Fruit fly (Drosophila melanogaster) whole organism, embryonic: Measurements from ENCODE around the gene CG10317.

Experiments used
- Ada2b ChIP-seq: fragments of 200-800 bp; sonication (Bioruptor generic); IDR thresholded peaks from 2 replicates; pipeline ENCODE4 v1.3.6; 2022; ENCODE audit warnings: missing biosample characterization, missing genetic modification characterization
- B-H2 ChIP-seq: fragments of 200-800 bp; sonication (Bioruptor generic); optimal IDR thresholded peaks from 2 replicates; lab custom pipeline; 2018; ENCODE audit warnings: missing biosample characterization, mild to moderate bottlenecking, missing genetic modification characterization
- Bdp1 ChIP-seq: fragments of 200-800 bp; sonication (Bioruptor generic); optimal IDR thresholded peaks from 3 replicates; lab custom pipeline; 2016; ENCODE audit warnings: missing biosample characterization, missing genetic modification characterization
- CG11723 ChIP-seq: fragments of 200-800 bp; sonication (Bioruptor generic); optimal IDR thresholded peaks from 2 replicates; lab custom pipeline; 2017; ENCODE audit warnings: missing biosample characterization, mild to moderate bottlenecking, missing genetic modification characterization
- CG12299 ChIP-seq: fragments of 200-800 bp; sonication (Bioruptor generic); optimal IDR thresholded peaks from 2 replicates; lab custom pipeline; 2018; ENCODE audit warnings: missing biosample characterization, mild to moderate bottlenecking, missing genetic modification characterization
- CG14050 ChIP-seq: fragments of 200-800 bp; sonication (Bioruptor generic); IDR thresholded peaks from 3 replicates; pipeline ENCODE4 v1.3.6; 2022; ENCODE audit warnings: missing biosample characterization, missing genetic modification characterization
- CG14965 ChIP-seq: fragments of 200-800 bp; sonication (Bioruptor generic); optimal IDR thresholded peaks from 2 replicates; lab custom pipeline; 2016; ENCODE audit warnings: missing biosample characterization, missing genetic modification characterization, borderline replicate concordance
- CG17568 ChIP-seq: fragments of 200-800 bp; sonication (Bioruptor generic); optimal IDR thresholded peaks from 2 replicates; lab custom pipeline; 2018; ENCODE audit warnings: missing biosample characterization, mild to moderate bottlenecking, missing genetic modification characterization, moderate library complexity
- CG18011 ChIP-seq: fragments of 200-800 bp; sonication (Bioruptor generic); optimal IDR thresholded peaks from 2 replicates; lab custom pipeline; 2017; ENCODE audit warnings: missing biosample characterization, missing genetic modification characterization, mild to moderate bottlenecking, moderate library complexity, missing genotype
- CG3281 ChIP-seq: fragments of 200-800 bp; sonication (Bioruptor generic); optimal IDR thresholded peaks from 3 replicates; lab custom pipeline; 2017; ENCODE audit warnings: missing biosample characterization, mild to moderate bottlenecking, missing genetic modification characterization
- CG33557 ChIP-seq: fragments of 200-800 bp; sonication (Bioruptor generic); optimal IDR thresholded peaks from 2 replicates; lab custom pipeline; 2019; ENCODE audit warnings: missing biosample characterization, mild to moderate bottlenecking, missing genetic modification characterization, moderate library complexity
- CG4282 ChIP-seq: fragments of 200-800 bp; sonication (Bioruptor generic); optimal IDR thresholded peaks from 2 replicates; lab custom pipeline; 2016; ENCODE audit warnings: missing biosample characterization, missing genetic modification characterization
- CG4730 ChIP-seq: fragments of 200-800 bp; sonication (Bioruptor generic); IDR thresholded peaks from 2 replicates; pipeline ENCODE4 v1.3.6; 2022; ENCODE audit warnings: missing biosample characterization, missing genetic modification characterization
- CG4854 ChIP-seq: fragments of 200-800 bp; sonication (Bioruptor generic); optimal IDR thresholded peaks from 2 replicates; lab custom pipeline; 2016; ENCODE audit warnings: missing biosample characterization, missing genetic modification characterization, inconsistent platforms
- CG6175 ChIP-seq: fragments of 200-800 bp; sonication (Bioruptor generic); IDR thresholded peaks from 3 replicates; pipeline ENCODE4 v1.3.6; 2022; ENCODE audit warnings: missing biosample characterization, missing genetic modification characterization
- CG7745 ChIP-seq: fragments of 200-800 bp; sonication (Bioruptor generic); optimal IDR thresholded peaks from 2 replicates; lab custom pipeline; 2018; ENCODE audit warnings: missing biosample characterization, mild to moderate bottlenecking, missing genetic modification characterization, moderate library complexity
- CG8924 ChIP-seq: fragments of 200-800 bp; optimal IDR thresholded peaks from 3 replicates; lab custom pipeline; 2019; ENCODE audit warnings: missing biosample characterization, mild to moderate bottlenecking, missing genetic modification characterization, moderate library complexity
- CrebB ChIP-seq: fragments of 200-800 bp; sonication (Bioruptor generic); optimal IDR thresholded peaks from 3 replicates; lab custom pipeline; 2018; ENCODE audit warnings: missing biosample characterization, mild to moderate bottlenecking, missing genetic modification characterization
- Deaf1 ChIP-seq: fragments of 200-800 bp; optimal IDR thresholded peaks from 3 replicates; lab custom pipeline; 2019; ENCODE audit warnings: missing biosample characterization, mild to moderate bottlenecking, missing genetic modification characterization, moderate library complexity
- Doc3 ChIP-seq: fragments of 200-800 bp; sonication (Bioruptor generic); IDR thresholded peaks from 3 replicates; pipeline ENCODE4 v1.3.6; 2022; ENCODE audit warnings: missing biosample characterization, missing genetic modification characterization; ENCODE audit not compliant: partially characterized antibody
- E2f1 ChIP-seq: fragments of 200-800 bp; sonication (Bioruptor generic); IDR thresholded peaks from 2 replicates; pipeline ENCODE4 v1.3.6; 2022; ENCODE audit warnings: missing biosample characterization, missing genetic modification characterization
- H15 ChIP-seq: fragments of 200-800 bp; sonication (Bioruptor generic); IDR thresholded peaks from 3 replicates; pipeline ENCODE4 v1.3.6; 2022; ENCODE audit warnings: missing biosample characterization, missing genetic modification characterization
- HmgD ChIP-seq: fragments of 200-800 bp; sonication (Bioruptor generic); optimal IDR thresholded peaks from 3 replicates; lab custom pipeline; 2016; ENCODE audit warnings: missing biosample characterization, missing genetic modification characterization
- Lim3 ChIP-seq: fragments of 200-800 bp; sonication (Bioruptor generic); IDR thresholded peaks from 2 replicates; pipeline ENCODE4 v1.3.6; 2022; ENCODE audit warnings: missing biosample characterization, missing genetic modification characterization
- NfI ChIP-seq: fragments of 200-800 bp; sonication (Bioruptor generic); optimal IDR thresholded peaks from 3 replicates; lab custom pipeline; 2018; ENCODE audit warnings: missing biosample characterization, mild to moderate bottlenecking, missing genetic modification characterization, moderate library complexity
- Scr ChIP-seq: fragments of 200-800 bp; sonication (Bioruptor generic); IDR thresholded peaks from 2 replicates; pipeline ENCODE4 v1.3.6; 2022; ENCODE audit warnings: missing biosample characterization, missing genetic modification characterization; ENCODE audit not compliant: partially characterized antibody
- Ssrp ChIP-seq: fragments of 200-800 bp; sonication (Bioruptor generic); optimal IDR thresholded peaks from 2 replicates; lab custom pipeline; 2018; ENCODE audit warnings: missing biosample characterization, mild to moderate bottlenecking, missing genetic modification characterization, moderate library complexity
- TFAM ChIP-seq: fragments of 200-800 bp; sonication (Bioruptor generic); optimal IDR thresholded peaks from 2 replicates; lab custom pipeline; 2017; ENCODE audit warnings: missing biosample characterization, missing genetic modification characterization, inconsistent platforms
- chn ChIP-seq: fragments of 200-800 bp; sonication (Bioruptor generic); optimal IDR thresholded peaks from 2 replicates; lab custom pipeline; 2016; ENCODE audit warnings: missing biosample characterization, missing genetic modification characterization
- corto ChIP-seq: fragments of 200-800 bp; sonication (Bioruptor generic); optimal IDR thresholded peaks from 2 replicates; lab custom pipeline; 2016; ENCODE audit warnings: missing biosample characterization, mild to moderate bottlenecking, missing genetic modification characterization, moderate library complexity
- dpn ChIP-seq, 2 experiments: fragments of 200-800 bp; sonication (Bioruptor generic); optimal IDR thresholded peaks; 3 replicates each; lab custom pipeline; 2016; ENCODE audit warnings: missing biosample characterization in 2 of 2, missing genetic modification characterization in 2 of 2
- ewg ChIP-seq: fragments of 200-800 bp; sonication (Bioruptor generic); optimal IDR thresholded peaks from 3 replicates; lab custom pipeline; 2017; ENCODE audit warnings: mild to moderate bottlenecking, missing biosample characterization, missing genetic modification reagents, missing genetic modification characterization
- fu2 ChIP-seq: fragments of 200-800 bp; sonication (Bioruptor generic); optimal IDR thresholded peaks from 2 replicates; lab custom pipeline; 2016; ENCODE audit warnings: missing biosample characterization, missing genetic modification characterization
- gce ChIP-seq: fragments of 200-800 bp; sonication (Bioruptor generic); IDR thresholded peaks from 3 replicates; pipeline ENCODE4 v1.3.6; 2022; ENCODE audit warnings: missing biosample characterization, missing genetic modification characterization
- gro ChIP-seq: fragments of 200-800 bp; sonication (Bioruptor generic); optimal IDR thresholded peaks from 2 replicates; lab custom pipeline; 2016; ENCODE audit warnings: missing biosample characterization, missing genetic modification characterization
- jing ChIP-seq: fragments of 200-800 bp; sonication (Bioruptor generic); optimal IDR thresholded peaks from 2 replicates; lab custom pipeline; 2018; ENCODE audit warnings: missing biosample characterization, mild to moderate bottlenecking, missing genetic modification characterization
- kay ChIP-seq: fragments of 200-800 bp; sonication (Bioruptor generic); optimal IDR thresholded peaks from 2 replicates; lab custom pipeline; 2016; ENCODE audit warnings: missing biosample characterization, missing genetic modification characterization
- kni ChIP-seq: fragments of 200-800 bp; sonication (Bioruptor generic); optimal IDR thresholded peaks from 3 replicates; lab custom pipeline; 2017; ENCODE audit warnings: mild to moderate bottlenecking, missing biosample characterization, missing genetic modification reagents, missing genetic modification characterization
- lbe ChIP-seq: fragments of 200-800 bp; sonication (Bioruptor generic); optimal IDR thresholded peaks from 2 replicates; lab custom pipeline; 2016; ENCODE audit warnings: missing biosample characterization, mild to moderate bottlenecking, missing genetic modification characterization
- lola ChIP-seq, 3 experiments: fragments of >200 bp in 2 of 3; fragments of 200-800 bp in 1 of 3; sonication (Bioruptor generic) in 1 of 3; optimal IDR thresholded peaks; 2 replicates each; lab custom pipeline; 2017 to 2019; ENCODE audit warnings: missing biosample characterization in 3 of 3, missing genetic modification characterization in 3 of 3, mild to moderate bottlenecking in 1 of 3, moderate library complexity in 1 of 3
- nerfin-1 ChIP-seq: fragments of 200-800 bp; sonication (Bioruptor generic); optimal IDR thresholded peaks from 3 replicates; lab custom pipeline; 2019; ENCODE audit warnings: missing biosample characterization, mild to moderate bottlenecking, missing genetic modification characterization, moderate library complexity
- peb ChIP-seq: fragments of 200-800 bp; sonication (Bioruptor generic); IDR thresholded peaks from 2 replicates; pipeline ENCODE4 v1.3.6; 2022; ENCODE audit warnings: missing biosample characterization, missing genetic modification characterization
- pita ChIP-seq: fragments of 200-800 bp; sonication (Bioruptor generic); optimal IDR thresholded peaks from 2 replicates; lab custom pipeline; 2017; ENCODE audit warnings: missing biosample characterization, mild to moderate bottlenecking, missing genetic modification characterization
- pnt ChIP-seq: fragments of 200-800 bp; sonication (Bioruptor generic); optimal IDR thresholded peaks from 3 replicates; lab custom pipeline; 2016; ENCODE audit warnings: missing biosample characterization, missing genetic modification characterization
- ranshi ChIP-seq: fragments of 200-800 bp; sonication (Bioruptor generic); IDR thresholded peaks from 2 replicates; pipeline ENCODE4 v1.3.6; 2022; ENCODE audit warnings: missing biosample characterization, missing genetic modification characterization
- run ChIP-seq: fragments of 200-800 bp; sonication (Bioruptor generic); optimal IDR thresholded peaks from 3 replicates; lab custom pipeline; 2018; ENCODE audit warnings: missing biosample characterization, mild to moderate bottlenecking, missing genetic modification characterization
- schlank ChIP-seq: fragments of 200-800 bp; sonication (Bioruptor generic); optimal IDR thresholded peaks from 2 replicates; lab custom pipeline; 2018; ENCODE audit warnings: missing biosample characterization, mild to moderate bottlenecking, missing genetic modification characterization
- scrt ChIP-seq: fragments of 200-800 bp; sonication (Bioruptor generic); optimal IDR thresholded peaks from 2 replicates; lab custom pipeline; 2018; ENCODE audit warnings: missing biosample characterization, mild to moderate bottlenecking, missing genetic modification characterization, moderate library complexity
- slbo ChIP-seq: fragments of 200-800 bp; sonication (Bioruptor generic); IDR thresholded peaks from 2 replicates; pipeline ENCODE4 v1.3.6; 2022; ENCODE audit warnings: missing biosample characterization, missing genetic modification characterization
- tin ChIP-seq: fragments of 200-800 bp; sonication (Bioruptor generic); optimal IDR thresholded peaks from 3 replicates; lab custom pipeline; 2016; ENCODE audit warnings: missing biosample characterization, missing genetic modification characterization
- vnd ChIP-seq: fragments of 200-800 bp; sonication (Bioruptor generic); IDR thresholded peaks from 3 replicates; pipeline ENCODE4 v1.3.6; 2022; ENCODE audit warnings: missing biosample characterization, missing genetic modification characterization; ENCODE audit not compliant: partially characterized antibody
- yki ChIP-seq: fragments of >200 bp; optimal IDR thresholded peaks from 3 replicates; lab custom pipeline; 2018

CG10317 gene

DNA sequence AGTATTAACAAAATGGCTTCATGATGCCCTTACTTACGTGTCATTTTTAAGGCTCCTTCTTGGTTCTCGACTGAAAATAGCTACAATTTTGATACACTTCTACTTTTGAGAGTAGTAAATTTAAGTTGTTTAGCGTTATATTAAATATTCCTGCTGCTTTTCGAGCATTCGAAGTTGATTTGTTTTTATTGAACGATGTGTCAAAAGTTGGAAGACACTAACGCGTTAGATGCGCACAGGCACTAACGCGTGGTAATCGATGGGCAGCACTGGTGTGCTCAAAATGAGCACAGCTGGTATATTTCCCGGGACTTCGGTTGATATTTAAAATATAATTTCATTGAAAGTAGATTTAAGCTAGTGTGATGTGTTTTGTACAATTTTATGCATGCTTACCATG, 11.2 kb downstream of the CG10317 start, which contains the start of gene CG17931 (continued):
- TF ChIP-seq ranshi (GFP tag; lab: Robert Waterston, UW) (no peak), CG33557 (GFP tag; lab: Kevin White, UChicago) (no peak), run (no peak), B-H2 (GFP tag; lab: Kevin White, UChicago) (no peak), peb (GFP tag; lab: Robert Waterston, UW) (no peak), E2f1 (no peak), CG11723 (no peak), kni (GFP tag; lab: Kevin White, UChicago) (no peak), Bdp1 (no peak), Deaf1 (no peak), gce (GFP tag; lab: Robert Waterston, UW) (no peak), Lim3 (GFP tag; lab: Robert Waterston, UW) (no peak), nerfin-1 (tag; lab: Kevin White, UChicago) (no peak), CG14965 (no peak), CG18011 (GFP tag; lab: Kevin White, UChicago) (no peak), lola (GFP tag; optimal IDR thresholded peaks at IDR 0.05; lab: Kevin White, UChicago) (no peak), CG7745 (tag; lab: Kevin White, UChicago) (no peak), corto (no peak), CG4730 (GFP tag; lab: Robert Waterston, UW) (no peak), yki (lab: Kevin White, UChicago) (no peak), CG17568 (GFP tag; lab: Kevin White, UChicago) (no peak), H15 (no peak), vnd (GFP tag; lab: Robert Waterston, UW) (no peak), Doc3 (GFP tag; lab: Robert Waterston, UW) (no peak), slbo (no peak), lbe (GFP tag; lab: Kevin White, UChicago) (peak; percentile 43), schlank (tag; lab: Kevin White, UChicago) (no peak), dpn (GFP tag; optimal IDR thresholded peaks at IDR 0.05; lab: Kevin White, UChicago) (no peak), tin (no peak), scrt (no peak), chn (GFP tag; lab: Kevin White, UChicago) (no peak), CG14050 (GFP tag; lab: Robert Waterston, UW) (no peak), jing (GFP tag; lab: Kevin White, UChicago) (no peak), fu2 (no peak), pnt (GFP tag; lab: Kevin White, UChicago) (no peak), Ssrp (tag; lab: Kevin White, UChicago) (no peak), CrebB (tag; lab: Kevin White, UChicago) (peak; percentile 27), pita (GFP tag; lab: Kevin White, UChicago) (no peak), TFAM (no peak), HmgD (peak; percentile 5), ewg (peak; percentile 64), Scr (GFP tag; lab: Robert Waterston, UW) (no peak), CG12299 (no peak), CG8924 (peak; percentile 72), CG4282 (GFP tag; lab: Kevin White, UChicago) (no peak), gro (GFP tag; lab: Kevin White, UChicago) (no peak), CG6175 (no peak), CG4854 (GFP tag; lab: Kevin White, UChicago) (no peak), CG3281 (GFP tag; lab: Kevin White, UChicago) (no peak), Ada2b (GFP tag; lab: Robert Waterston, UW) (no peak), NfI (GFP tag; lab: Kevin White, UChicago) (no peak), kay (GFP tag; lab: Kevin White, UChicago) (peak; percentile 31)
